Fruit fly (Drosophila melanogaster): Measurements from ENCODE around the gene eIF2Balpha.

The eIF2Balpha gene

DNA sequence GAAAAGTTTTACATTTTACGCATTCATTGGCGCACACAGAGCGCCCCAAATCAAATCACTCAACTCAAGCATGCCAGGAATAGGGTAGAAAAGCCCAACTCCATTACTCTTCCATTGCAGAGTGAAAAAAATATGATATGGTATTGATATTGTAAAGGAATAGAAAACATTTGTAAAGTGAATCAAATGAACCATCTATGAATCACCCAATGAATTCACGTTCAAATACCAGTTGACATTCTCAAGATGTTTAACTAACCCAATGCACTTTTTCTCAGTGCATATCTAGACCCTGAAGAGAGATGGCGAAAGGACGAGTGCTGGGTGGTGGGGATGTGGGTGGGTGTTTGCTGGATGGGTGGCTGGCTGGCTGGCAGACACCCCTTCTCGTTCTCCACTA, 42.9 kb upstream of the eIF2Balpha start:
- TF ChIP-seq CG4496 (GFP tag; IDR thresholded peaks at IDR 0.05) (no peak), rn (GFP tag; IDR thresholded peaks at IDR 0.05) (no peak), CG34367 (tag; optimal IDR thresholded peaks at IDR 0.05) (peak; percentile 5), CG32121 (GFP tag; IDR thresholded peaks at IDR 0.05) (no peak), CG17806 (tag; optimal IDR thresholded peaks at IDR 0.05) (no peak), CG13204 (GFP tag; optimal IDR thresholded peaks at IDR 0.05) (no peak), CG9948 (tag; optimal IDR thresholded peaks at IDR 0.05) (no peak), Pif1A (GFP tag; optimal IDR thresholded peaks at IDR 0.05) (peak; percentile 19), Ets98B (GFP tag; IDR thresholded peaks at IDR 0.05) (no peak), CG15710 (tag; optimal IDR thresholded peaks at IDR 0.05) (peak; percentile 33), CG8159 (tag; optimal IDR thresholded peaks at IDR 0.05) (peak; percentile 41), CG14655 (GFP tag; optimal IDR thresholded peaks at IDR 0.05) (peak; percentile 14), D1 (tag; optimal IDR thresholded peaks at IDR 0.05) (no peak), gl (tag; optimal IDR thresholded peaks at IDR 0.05) (no peak)

- no peak for TF ChIP-seq CG9948 (tag; optimal IDR thresholded peaks at IDR 0.05)
- TF ChIP-seq CG10348 (GFP tag; IDR thresholded peaks at IDR 0.05): no peak
- no peak for TF ChIP-seq CG15710 (tag; optimal IDR thresholded peaks at IDR 0.05)
- TF ChIP-seq rn (GFP tag; IDR thresholded peaks at IDR 0.05): no peak
- no peak for TF ChIP-seq Pif1B (GFP tag; optimal IDR thresholded peaks at IDR 0.05)
- no peak for TF ChIP-seq Pif1A (GFP tag; optimal IDR thresholded peaks at IDR 0.05)
These were observed 33.7 kb upstream of the eIF2Balpha start, which contains the start of gene TkR99D for dm6 chr3R:29969347-29969746. TSS of gene TkR99D (minus strand) at chr3R:29969447.

dm6 chr3R:29963102-29963501, 27.4 kb upstream of the eIF2Balpha start:
- TF ChIP-seq CG10348 (GFP tag; IDR thresholded peaks at IDR 0.05) (no peak), fd96Ca (GFP tag; IDR thresholded peaks at IDR 0.05) (no peak), CG17806 (tag; optimal IDR thresholded peaks at IDR 0.05) (no peak), CG9948 (tag; optimal IDR thresholded peaks at IDR 0.05) (no peak), CG8301 (tag; optimal IDR thresholded peaks at IDR 0.05) (no peak), Snoo (tag; optimal IDR thresholded peaks at IDR 0.05) (no peak), CG4496 (GFP tag; IDR thresholded peaks at IDR 0.05) (no peak), Ets98B (GFP tag; IDR thresholded peaks at IDR 0.05) (no peak), CG8159 (tag; optimal IDR thresholded peaks at IDR 0.05) (no peak), CG14655 (GFP tag; optimal IDR thresholded peaks at IDR 0.05) (no peak), CG32121 (GFP tag; IDR thresholded peaks at IDR 0.05) (no peak), CG34367 (tag; optimal IDR thresholded peaks at IDR 0.05) (no peak), CG12605 (GFP tag; IDR thresholded peaks at IDR 0.05) (no peak), Pif1A (GFP tag; optimal IDR thresholded peaks at IDR 0.05) (no peak)

DNA sequence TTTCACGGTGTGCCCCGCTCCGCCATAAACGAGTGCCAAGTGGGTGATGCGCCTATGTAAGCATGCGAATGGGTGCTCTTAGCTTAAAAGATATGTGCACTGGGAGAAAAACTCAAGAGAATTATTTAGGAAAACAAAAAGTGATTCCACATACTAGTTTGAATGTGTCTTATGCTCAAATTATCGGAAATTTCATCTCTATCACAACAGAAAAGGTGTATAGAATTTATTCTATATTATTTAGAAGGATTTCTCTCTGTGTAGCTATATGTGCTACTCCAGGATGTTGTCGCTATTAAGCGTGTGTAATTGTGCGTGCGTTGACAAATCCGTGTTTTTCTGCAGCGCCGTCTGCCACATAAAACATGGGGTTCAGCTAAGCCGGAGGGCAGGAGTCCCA, 23.6 kb upstream of the eIF2Balpha start:
- no peak for TF ChIP-seq EcR (GFP tag; optimal IDR thresholded peaks at IDR 0.05)
- no peak for TF ChIP-seq CG15710 (tag; optimal IDR thresholded peaks at IDR 0.05)
- TF ChIP-seq CG4496 (GFP tag; IDR thresholded peaks at IDR 0.05): peak; percentile 58; the same call in 2 of the 3 replicates
- no peak for TF ChIP-seq Pif1A (GFP tag; optimal IDR thresholded peaks at IDR 0.05)
- no peak for TF ChIP-seq fd96Ca (GFP tag; IDR thresholded peaks at IDR 0.05)
- no peak for TF ChIP-seq rn (GFP tag; IDR thresholded peaks at IDR 0.05)
- peak; percentile 34 for TF ChIP-seq CG8159 (tag; optimal IDR thresholded peaks at IDR 0.05)
- TF ChIP-seq Pif1B (GFP tag; optimal IDR thresholded peaks at IDR 0.05): no peak
- TF ChIP-seq CG32121 (GFP tag; IDR thresholded peaks at IDR 0.05): no peak
- no peak for TF ChIP-seq CG34367 (tag; optimal IDR thresholded peaks at IDR 0.05)
- no peak for TF ChIP-seq Ets98B (GFP tag; IDR thresholded peaks at IDR 0.05)
- TF ChIP-seq CG12605 (GFP tag; IDR thresholded peaks at IDR 0.05): no peak
- TF ChIP-seq CG13204 (GFP tag; optimal IDR thresholded peaks at IDR 0.05): no peak
- TF ChIP-seq CG14655 (GFP tag; optimal IDR thresholded peaks at IDR 0.05): peak; percentile 9
- no peak for TF ChIP-seq CG9948 (tag; optimal IDR thresholded peaks at IDR 0.05)
- TF ChIP-seq gl (tag; optimal IDR thresholded peaks at IDR 0.05): no peak
- no peak for TF ChIP-seq D1 (tag; optimal IDR thresholded peaks at IDR 0.05)
- no peak for TF ChIP-seq CG8301 (tag; optimal IDR thresholded peaks at IDR 0.05)
- no peak for TF ChIP-seq CG17806 (tag; optimal IDR thresholded peaks at IDR 0.05)
- TF ChIP-seq Snoo (tag; optimal IDR thresholded peaks at IDR 0.05): no peak
- TF ChIP-seq CG10348 (GFP tag; IDR thresholded peaks at IDR 0.05): no peak

dm6 chr3R:29933007-29933464, 2.7 kb downstream of the eIF2Balpha start, which contains the start of the genes Cog7, CG42557 and CG42558:
TSS of gene Cog7 (minus strand) at chr3R:29933057.
TSS of gene CG42557 (plus strand) at chr3R:29933287.
TSS of gene CG42558 (plus strand) at chr3R:29933287.
- no peak for TF ChIP-seq fd96Ca (GFP tag; IDR thresholded peaks at IDR 0.05)
- no peak for TF ChIP-seq CG9948 (tag; optimal IDR thresholded peaks at IDR 0.05)
- TF ChIP-seq CG13204 (GFP tag; optimal IDR thresholded peaks at IDR 0.05): no peak
- TF ChIP-seq CG14655 (GFP tag; optimal IDR thresholded peaks at IDR 0.05): no peak
- TF ChIP-seq Ets98B (GFP tag; IDR thresholded peaks at IDR 0.05): no peak

DNA sequence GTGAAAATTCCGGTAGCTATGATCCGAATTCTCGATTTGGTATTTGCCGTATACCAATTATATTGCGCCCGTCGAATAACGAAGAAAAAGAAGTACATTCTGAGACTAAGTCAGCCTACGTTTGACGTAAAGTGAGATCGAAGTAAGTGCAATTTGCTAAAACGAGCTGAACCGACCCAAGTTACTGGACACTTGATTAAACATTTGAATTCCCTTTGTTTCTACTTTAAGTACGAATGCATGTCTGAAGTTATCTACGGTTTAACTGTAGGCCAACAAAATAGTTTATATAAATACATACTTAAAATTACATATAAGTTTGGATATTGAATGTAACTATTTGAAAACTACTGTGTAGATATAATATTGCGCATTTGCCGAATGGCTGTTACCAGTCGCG, 5.4 kb downstream of the eIF2Balpha start, which contains the start of gene alpha-Man-Ic:
alpha-Man-Ic (minus strand) TSS at position 101 of the 400 bp plus-strand sequence.
- TF ChIP-seq fd96Ca (GFP tag; IDR thresholded peaks at IDR 0.05) (no peak), Pif1A (GFP tag; optimal IDR thresholded peaks at IDR 0.05) (no peak), CG32121 (GFP tag; IDR thresholded peaks at IDR 0.05) (no peak), gl (tag; optimal IDR thresholded peaks at IDR 0.05) (no peak), CG34367 (tag; optimal IDR thresholded peaks at IDR 0.05) (no peak), CG10348 (GFP tag; IDR thresholded peaks at IDR 0.05) (no peak), D1 (tag; optimal IDR thresholded peaks at IDR 0.05) (no peak), CG9948 (tag; optimal IDR thresholded peaks at IDR 0.05) (no peak), CG8159 (tag; optimal IDR thresholded peaks at IDR 0.05) (no peak), CG8301 (tag; optimal IDR thresholded peaks at IDR 0.05) (no peak), Ets98B (GFP tag; IDR thresholded peaks at IDR 0.05) (no peak), Snoo (tag; optimal IDR thresholded peaks at IDR 0.05) (no peak), CG17806 (tag; optimal IDR thresholded peaks at IDR 0.05) (no peak), rn (GFP tag; IDR thresholded peaks at IDR 0.05) (no peak), CG12605 (GFP tag; IDR thresholded peaks at IDR 0.05) (no peak), Pif1B (GFP tag; optimal IDR thresholded peaks at IDR 0.05) (no peak), CG4496 (GFP tag; IDR thresholded peaks at IDR 0.05) (no peak), CG13204 (GFP tag; optimal IDR thresholded peaks at IDR 0.05) (no peak), EcR (GFP tag; optimal IDR thresholded peaks at IDR 0.05) (no peak), CG15710 (tag; optimal IDR thresholded peaks at IDR 0.05) (no peak)

Data from whole organism, pupa.